Worm (Caenorhabditis elegans) whole organism, L1 larva: Measurements from ENCODE around the gene C54E10.6.
"Not testable (repeated sequence)": the region's sequence is repeated elsewhere in the genome, so short reads cannot be mapped to it uniquely, and the experiment has no call there.

Experiments
- F16B12.6 ChIP-seq: fragments of 150-350 bp; optimal IDR thresholded peaks from 2 replicates; lab custom pipeline; 2014; ENCODE audit warnings: missing biosample characterization, missing genetic modification characterization
- Y116A8C.19 ChIP-seq: sonication (generic microtip); optimal IDR thresholded peaks from 2 replicates; lab custom pipeline; 2016; ENCODE audit warnings: missing compliant biosample characterization, missing genetic modification characterization, borderline replicate concordance
- aha-1 ChIP-seq: fragments of 150-350 bp; optimal IDR thresholded peaks from 2 replicates; lab custom pipeline; 2014; ENCODE audit warnings: missing biosample characterization, missing genetic modification characterization
- ama-1 ChIP-seq: fragments of 150-350 bp; optimal IDR thresholded peaks from 2 replicates; lab custom pipeline; 2014
- ceh-8 ChIP-seq: fragments of 200-800 bp; sonication (Bioruptor generic); optimal IDR thresholded peaks from 2 replicates; lab custom pipeline; 2018; ENCODE audit warnings: mild to moderate bottlenecking, missing genetic modification characterization, moderate library complexity, missing compliant biosample characterization
- ceh-88 ChIP-seq: fragments of 200-800 bp; sonication (Bioruptor generic); IDR thresholded peaks from 2 replicates; pipeline ENCODE4 v1.3.6; 2022; ENCODE audit warnings: missing genetic modification characterization, missing compliant biosample characterization
- ceh-90 ChIP-seq: sonication (generic microtip); optimal IDR thresholded peaks from 2 replicates; lab custom pipeline; 2016; ENCODE audit warnings: missing genetic modification characterization, missing compliant biosample characterization
- ces-1 ChIP-seq: fragments of 150-350 bp; optimal IDR thresholded peaks from 2 replicates; lab custom pipeline; 2014; ENCODE audit warnings: missing biosample characterization, missing genetic modification reagents, missing genetic modification characterization
- dsc-1 ChIP-seq: sonication (generic microtip); optimal IDR thresholded peaks from 2 replicates; lab custom pipeline; 2016; ENCODE audit warnings: mild to moderate bottlenecking, missing genetic modification characterization, missing compliant biosample characterization
- efl-3 ChIP-seq: fragments of 200-800 bp; sonication (Bioruptor generic); optimal IDR thresholded peaks from 2 replicates; lab custom pipeline; 2018; ENCODE audit warnings: mild to moderate bottlenecking, missing genetic modification characterization, missing compliant biosample characterization
- egl-27 ChIP-seq, 2 experiments: fragments of 150-350 bp in 1 of 2; sonication (generic microtip); optimal IDR thresholded peaks; 3 replicates each; lab custom pipeline; 2017 to 2018; ENCODE audit warnings: missing biosample characterization in 2 of 2, missing genetic modification characterization in 2 of 2, missing genetic modification reagents in 2 of 2
- elt-2 ChIP-seq: sonication (generic microtip); optimal IDR thresholded peaks from 2 replicates; lab custom pipeline; 2016; ENCODE audit warnings: missing genetic modification characterization, mild to moderate bottlenecking, inconsistent platforms, missing compliant biosample characterization, missing genetic modification reagents
- ets-5 ChIP-seq: fragments of 200-800 bp; sonication (Bioruptor generic); IDR thresholded peaks from 2 replicates; pipeline ENCODE4 v1.3.6; 2022; ENCODE audit warnings: missing genetic modification characterization, missing compliant biosample characterization
- fkh-10 ChIP-seq: sonication (generic microtip); optimal IDR thresholded peaks from 2 replicates; lab custom pipeline; 2017; ENCODE audit warnings: missing biosample characterization, missing genetic modification reagents, missing genetic modification characterization
- grh-1 ChIP-seq: fragments of 200-800 bp; sonication (Bioruptor generic); IDR thresholded peaks from 2 replicates; pipeline ENCODE4 v1.3.6; 2022; ENCODE audit warnings: missing genetic modification reagents, missing genetic modification characterization, missing compliant biosample characterization
- jun-1 ChIP-seq: fragments of 150-350 bp; optimal IDR thresholded peaks from 2 replicates; lab custom pipeline; 2014; ENCODE audit warnings: missing biosample characterization, missing genetic modification reagents, missing genetic modification characterization
- lin-13 ChIP-seq: fragments of 150-350 bp; optimal IDR thresholded peaks from 2 replicates; lab custom pipeline; 2014; ENCODE audit warnings: missing biosample characterization, missing genetic modification reagents, missing genetic modification characterization
- lin-39 ChIP-seq: fragments of 150-350 bp; optimal IDR thresholded peaks from 2 replicates; lab custom pipeline; 2014; ENCODE audit warnings: missing biosample characterization, missing genetic modification reagents, missing genetic modification characterization
- mdl-1 ChIP-seq, 2 experiments: fragments of 150-350 bp; optimal IDR thresholded peaks; 2 replicates each; lab custom pipeline; 2014 to 2017; ENCODE audit warnings: missing biosample characterization in 2 of 2, missing genetic modification characterization in 2 of 2, inconsistent platforms in 1 of 2
- mef-2 ChIP-seq: fragments of 150-350 bp; optimal IDR thresholded peaks from 2 replicates; lab custom pipeline; 2014; ENCODE audit warnings: missing biosample characterization, missing genetic modification characterization
- nhr-19 ChIP-seq: fragments of 200-800 bp; sonication (Bioruptor generic); conservative IDR thresholded peaks from 2 replicates; pipeline ENCODE4 v1.3.6; 2022; ENCODE audit warnings: missing genetic modification characterization, missing compliant biosample characterization
- nhr-28 ChIP-seq: fragments of 150-350 bp; optimal IDR thresholded peaks from 2 replicates; lab custom pipeline; 2014; ENCODE audit warnings: missing biosample characterization, missing genetic modification characterization
- nhr-77 ChIP-seq: fragments of 150-350 bp; optimal IDR thresholded peaks from 2 replicates; lab custom pipeline; 2014; ENCODE audit warnings: missing biosample characterization, missing genetic modification characterization
- nhr-85 ChIP-seq: sonication (generic microtip); peaks from one replicate; lab custom pipeline; 2016; ENCODE audit warnings: missing genetic modification characterization, inconsistent platforms, missing compliant biosample characterization
- snpc-4 ChIP-seq: fragments of 150-350 bp; optimal IDR thresholded peaks from 2 replicates; lab custom pipeline; 2014; ENCODE audit warnings: missing biosample characterization, missing genetic modification characterization
- sup-37 ChIP-seq: fragments of 200-800 bp; sonication (Bioruptor generic); optimal IDR thresholded peaks from 2 replicates; lab custom pipeline; 2018; ENCODE audit warnings: mild to moderate bottlenecking, missing genetic modification characterization, missing compliant biosample characterization
- unc-86 ChIP-seq: sonication (generic microtip); optimal IDR thresholded peaks from 2 replicates; lab custom pipeline; 2016; ENCODE audit warnings: missing genetic modification characterization, missing compliant biosample characterization
- ztf-11 ChIP-seq, 2 experiments: sonication (generic microtip); optimal IDR thresholded peaks; 2 replicates each; lab custom pipeline; 2016 to 2017; ENCODE audit warnings: missing genetic modification characterization in 2 of 2, missing biosample characterization in 1 of 2, missing compliant biosample characterization in 1 of 2
- ztf-4 ChIP-seq: fragments of 150-350 bp; optimal IDR thresholded peaks from 2 replicates; lab custom pipeline; 2014; ENCODE audit warnings: missing biosample characterization, missing genetic modification characterization

C54E10.6 gene

ce11 chrV:18769902-18770301 lies 38.6 kb downstream of the C54E10.6 start:
- no peak for TF ChIP-seq nhr-19 (GFP tag; lab: Robert Waterston, UW)

ce11 chrV:18762044-18762443 lies 46.5 kb downstream of the C54E10.6 start, which contains the start of gene F11D11.22:
Gene F11D11.22 (plus strand): TSS chrV:18762344.
- not testable (repeated sequence) for TF ChIP-seq snpc-4 (tag; lab: Kevin White, UChicago); jun-1 (tag; lab: Kevin White, UChicago); mdl-1 (tag; optimal IDR thresholded peaks at IDR 0.05; lab: Kevin White, UChicago)

ce11 chrV:18761078-18761477 lies 47.5 kb downstream of the C54E10.6 start, which contains the start of gene F11D11.4:
Gene F11D11.4 (plus strand): TSS chrV:18761378.
- TF ChIP-seq Y116A8C.19 (no peak), ets-5 (no peak), sup-37 (GFP tag; lab: Kevin White, UChicago) (no peak), ceh-88 (GFP tag; lab: Robert Waterston, UW) (no peak), unc-86 (tag; lab: Kevin White, UChicago) (no peak), nhr-28 (tag; lab: Kevin White, UChicago) (no peak), ztf-4 (tag; lab: Kevin White, UChicago) (no peak), egl-27 (tag; optimal IDR thresholded peaks at IDR 0.05; lab: Kevin White, UChicago) (no peak), F16B12.6 (no peak), lin-13 (GFP tag; lab: Kevin White, UChicago) (no peak), mdl-1 (tag; optimal IDR thresholded peaks at IDR 0.05; lab: Kevin White, UChicago) (no peak), nhr-77 (tag; lab: Kevin White, UChicago) (no peak), aha-1 (tag; lab: Kevin White, UChicago) (no peak), ces-1 (GFP tag; lab: Kevin White, UChicago) (no peak), ceh-90 (no peak), ceh-8 (no peak), lin-39 (no peak), ama-1 (lab: Kevin White, UChicago) (no peak)
- TF ChIP-seq, all 84 proteins: peak for 0

- TF ChIP-seq fkh-10 (GFP tag; lab: Kevin White, UChicago), result no peak
- TF ChIP-seq grh-1 (GFP tag; lab: Robert Waterston, UW), result no peak
- TF ChIP-seq nhr-19 (GFP tag; lab: Robert Waterston, UW), result no peak
- no peak for TF ChIP-seq mef-2 (tag; lab: Kevin White, UChicago)
- no peak for TF ChIP-seq efl-3 (GFP tag; lab: Kevin White, UChicago)
- TF ChIP-seq elt-2 (tag; lab: Kevin White, UChicago), result no peak
- no peak for TF ChIP-seq ztf-11 (tag; optimal IDR thresholded peaks at IDR 0.05; lab: Kevin White, UChicago)
- no peak for TF ChIP-seq nhr-85 (tag; lab: Kevin White, UChicago)
- TF ChIP-seq dsc-1 (tag; lab: Kevin White, UChicago), result no peak
These were observed 48.4 kb downstream of the C54E10.6 start, which contains the start of gene F11D11.3 for ce11 chrV:18760174-18760573. Gene F11D11.3 (minus strand): TSS chrV:18760274.
